Fruit fly (Drosophila melanogaster) whole organism, embryonic: ENCODE data around the gene CG4009.

Experiments used
- Antp ChIP-seq: fragments of 200-800 bp; sonication (Bioruptor generic); optimal IDR thresholded peaks from 3 replicates; lab custom pipeline; 2016; ENCODE audit warnings: missing biosample characterization, missing genetic modification characterization
- Atf6 ChIP-seq: fragments of 200-800 bp; sonication (Bioruptor generic); IDR thresholded peaks from 2 replicates; pipeline ENCODE4 v1.3.6; 2022; ENCODE audit warnings: missing biosample characterization, missing genetic modification characterization
- Bgb ChIP-seq: fragments of 200-800 bp; sonication (Bioruptor generic); IDR thresholded peaks from 2 replicates; pipeline ENCODE4 v1.3.6; 2022; ENCODE audit warnings: missing biosample characterization, missing genetic modification characterization; ENCODE audit not compliant: partially characterized antibody
- BtbVII ChIP-seq: fragments of 200-800 bp; sonication (Bioruptor generic); optimal IDR thresholded peaks from 3 replicates; lab custom pipeline; 2017; ENCODE audit warnings: missing biosample characterization, mild to moderate bottlenecking, missing genetic modification characterization
- CG10366 ChIP-seq: fragments of 200-800 bp; sonication (Bioruptor generic); IDR thresholded peaks from 2 replicates; pipeline ENCODE4 v1.3.6; 2022; ENCODE audit warnings: missing biosample characterization, missing genetic modification characterization
- CG10654 ChIP-seq: fragments of 200-800 bp; sonication (Bioruptor generic); optimal IDR thresholded peaks from 2 replicates; lab custom pipeline; 2016; ENCODE audit warnings: missing biosample characterization, missing genetic modification characterization
- CG11085 ChIP-seq: fragments of 200-800 bp; sonication (Bioruptor generic); IDR thresholded peaks from 2 replicates; pipeline ENCODE4 v1.3.6; 2022; ENCODE audit warnings: missing biosample characterization, missing genetic modification characterization
- CG11560 ChIP-seq: fragments of 200-800 bp; sonication (Bioruptor generic); IDR thresholded peaks from 3 replicates; pipeline ENCODE4 v1.3.6; 2022; ENCODE audit warnings: missing biosample characterization, missing genetic modification characterization
- CG12391 ChIP-seq: fragments of 200-800 bp; sonication (Bioruptor generic); optimal IDR thresholded peaks from 3 replicates; lab custom pipeline; 2018; ENCODE audit warnings: missing biosample characterization, mild to moderate bottlenecking, missing genetic modification characterization, moderate library complexity
- CG12942 ChIP-seq: fragments of 200-800 bp; sonication (Bioruptor generic); optimal IDR thresholded peaks from 3 replicates; lab custom pipeline; 2016; ENCODE audit warnings: missing biosample characterization, missing genetic modification characterization
- CG2116 ChIP-seq: fragments of 200-800 bp; sonication (Bioruptor generic); optimal IDR thresholded peaks from 3 replicates; lab custom pipeline; 2018; ENCODE audit warnings: missing biosample characterization, mild to moderate bottlenecking, missing genetic modification characterization
- CG32532 ChIP-seq: fragments of 200-800 bp; sonication (Bioruptor generic); IDR thresholded peaks from 2 replicates; pipeline ENCODE4 v1.3.6; 2022; ENCODE audit warnings: missing biosample characterization, missing genetic modification characterization
- CG3407 ChIP-seq: fragments of 200-800 bp; sonication (Bioruptor generic); optimal IDR thresholded peaks from 2 replicates; lab custom pipeline; 2018; ENCODE audit warnings: missing biosample characterization, mild to moderate bottlenecking, missing genetic modification characterization
- CG3726 ChIP-seq: fragments of 200-800 bp; sonication (Bioruptor generic); IDR thresholded peaks from 3 replicates; pipeline ENCODE4, ENCODE4 v1.3.6; 2022; ENCODE audit warnings: missing biosample characterization, missing genetic modification characterization
- CG4617 ChIP-seq: fragments of 200-800 bp; sonication (Bioruptor generic); optimal IDR thresholded peaks from 3 replicates; lab custom pipeline; 2016; ENCODE audit warnings: missing biosample characterization, missing genetic modification characterization, borderline replicate concordance
- CG4707 ChIP-seq: fragments of 200-800 bp; sonication (Bioruptor generic); optimal IDR thresholded peaks from 2 replicates; lab custom pipeline; 2018; ENCODE audit warnings: missing biosample characterization, mild to moderate bottlenecking, missing genetic modification characterization, moderate library complexity
- CG6254 ChIP-seq: fragments of 200-800 bp; sonication (Bioruptor generic); optimal IDR thresholded peaks from 3 replicates; lab custom pipeline; 2017; ENCODE audit warnings: mild to moderate bottlenecking, missing biosample characterization, missing genetic modification reagents, missing genetic modification characterization
- CG6854 ChIP-seq: fragments of 200-800 bp; sonication (Bioruptor generic); optimal IDR thresholded peaks from 3 replicates; lab custom pipeline; 2017; ENCODE audit warnings: missing biosample characterization, mild to moderate bottlenecking, missing genetic modification characterization
- CG7963 ChIP-seq: fragments of 200-800 bp; sonication (Bioruptor generic); IDR thresholded peaks from 3 replicates; pipeline ENCODE4 v1.3.6; 2022; ENCODE audit warnings: missing biosample characterization, missing genetic modification characterization; ENCODE audit not compliant: partially characterized antibody
- CTCF ChIP-seq: fragments of 200-800 bp; sonication (Bioruptor generic); optimal IDR thresholded peaks from 2 replicates; lab custom pipeline; 2017; ENCODE audit warnings: missing biosample characterization, mild to moderate bottlenecking, missing genetic modification characterization, moderate library complexity
- Doc3 ChIP-seq: fragments of 200-800 bp; sonication (Bioruptor generic); IDR thresholded peaks from 3 replicates; pipeline ENCODE4 v1.3.6; 2022; ENCODE audit warnings: missing biosample characterization, missing genetic modification characterization; ENCODE audit not compliant: partially characterized antibody
- Fer3 ChIP-seq: fragments of 200-800 bp; sonication (Bioruptor generic); optimal IDR thresholded peaks from 2 replicates; lab custom pipeline; 2018; ENCODE audit warnings: missing biosample characterization, mild to moderate bottlenecking, missing genetic modification characterization, moderate library complexity
- HLH3B ChIP-seq: fragments of 200-800 bp; sonication (Bioruptor generic); IDR thresholded peaks from 2 replicates; pipeline ENCODE4 v1.3.6; 2022; ENCODE audit warnings: missing biosample characterization, missing genetic modification characterization
- HLHmδ ChIP-seq: fragments of 200-800 bp; sonication (Bioruptor generic); optimal IDR thresholded peaks from 2 replicates; lab custom pipeline; 2018; ENCODE audit warnings: missing biosample characterization, mild to moderate bottlenecking, missing genetic modification characterization, moderate library complexity
- Hand ChIP-seq: fragments of 200-800 bp; sonication (Bioruptor generic); optimal IDR thresholded peaks from 2 replicates; lab custom pipeline; 2017; ENCODE audit warnings: mild to moderate bottlenecking, missing biosample characterization, missing genetic modification reagents, missing genetic modification characterization
- Med ChIP-seq: fragments of 200-800 bp; sonication (Bioruptor generic); peaks from one replicate; lab custom pipeline; 2016; ENCODE audit warnings: missing biosample characterization, missing genetic modification characterization, mild to moderate bottlenecking, inconsistent platforms, moderate library complexity
- Myb ChIP-seq: fragments of 200-800 bp; sonication (Bioruptor generic); optimal IDR thresholded peaks from 2 replicates; lab custom pipeline; 2016; ENCODE audit warnings: missing biosample characterization, missing genetic modification characterization
- Neu2 ChIP-seq: fragments of 200-800 bp; sonication (Bioruptor generic); optimal IDR thresholded peaks from 3 replicates; lab custom pipeline; 2016; ENCODE audit warnings: missing biosample characterization, missing genetic modification characterization, borderline replicate concordance
- NfI ChIP-seq: fragments of 200-800 bp; sonication (Bioruptor generic); optimal IDR thresholded peaks from 3 replicates; lab custom pipeline; 2018; ENCODE audit warnings: missing biosample characterization, mild to moderate bottlenecking, missing genetic modification characterization, moderate library complexity
- Pdp1 ChIP-seq, 2 experiments: fragments of 200-800 bp; sonication (Bioruptor generic); optimal IDR thresholded peaks; 3 replicates each; lab custom pipeline; 2016; ENCODE audit warnings: missing biosample characterization in 2 of 2, missing genetic modification characterization in 2 of 2, mild to moderate bottlenecking in 1 of 2, moderate library complexity in 1 of 2
- Rx ChIP-seq: fragments of 200-800 bp; sonication (Bioruptor generic); IDR thresholded peaks from 2 replicates; pipeline ENCODE4 v1.3.6; 2022; ENCODE audit warnings: missing biosample characterization, missing genetic modification characterization
- Stat92E ChIP-seq, 3 experiments: fragments of >200 bp in 2 of 3; fragments of 200-800 bp in 1 of 3; sonication (Bioruptor generic) in 1 of 3; optimal IDR thresholded peaks; 2 replicates each; lab custom pipeline; 2017 to 2019; ENCODE audit warnings: missing biosample characterization in 3 of 3, missing genetic modification characterization in 3 of 3, mild to moderate bottlenecking in 1 of 3, moderate library complexity in 1 of 3
- cas ChIP-seq: fragments of 200-800 bp; sonication (Bioruptor generic); IDR thresholded peaks from 2 replicates; pipeline ENCODE4 v1.3.6; 2022; ENCODE audit warnings: missing biosample characterization, missing genetic modification characterization
- gcm2 ChIP-seq: fragments of 200-800 bp; sonication (Bioruptor generic); optimal IDR thresholded peaks from 2 replicates; lab custom pipeline; 2016; ENCODE audit warnings: missing biosample characterization, missing genetic modification characterization
- grn ChIP-seq: fragments of 200-800 bp; sonication (Bioruptor generic); optimal IDR thresholded peaks from 3 replicates; lab custom pipeline; 2017; ENCODE audit warnings: missing biosample characterization, missing genetic modification characterization
- hth ChIP-seq: fragments of >200 bp; optimal IDR thresholded peaks from 2 replicates; lab custom pipeline; 2017; ENCODE audit warnings: inconsistent platforms
- mld ChIP-seq: fragments of 200-800 bp; sonication (Bioruptor generic); IDR thresholded peaks from 3 replicates; pipeline ENCODE4 v1.3.6; 2022; ENCODE audit warnings: missing biosample characterization, missing genetic modification characterization; ENCODE audit not compliant: partially characterized antibody
- oc ChIP-seq: fragments of 200-800 bp; sonication (Bioruptor generic); optimal IDR thresholded peaks from 2 replicates; lab custom pipeline; 2018; ENCODE audit warnings: missing biosample characterization, mild to moderate bottlenecking, missing genetic modification characterization, moderate library complexity
- odd ChIP-seq: fragments of 200-800 bp; sonication (Bioruptor generic); optimal IDR thresholded peaks from 2 replicates; lab custom pipeline; 2017; ENCODE audit warnings: missing biosample characterization, mild to moderate bottlenecking, missing genetic modification characterization
- run ChIP-seq: fragments of 200-800 bp; sonication (Bioruptor generic); optimal IDR thresholded peaks from 3 replicates; lab custom pipeline; 2018; ENCODE audit warnings: missing biosample characterization, mild to moderate bottlenecking, missing genetic modification characterization
- sd ChIP-seq: fragments of 200-800 bp; sonication (Bioruptor generic); optimal IDR thresholded peaks from 3 replicates; lab custom pipeline; 2018; ENCODE audit warnings: missing biosample characterization, mild to moderate bottlenecking, missing genetic modification characterization, moderate library complexity
- stc ChIP-seq: fragments of 200-800 bp; sonication (Bioruptor generic); IDR thresholded peaks from 2 replicates; pipeline ENCODE4 v1.3.6; 2022; ENCODE audit warnings: missing biosample characterization, missing genetic modification characterization
- tgo ChIP-seq: fragments of 200-800 bp; sonication (Bioruptor generic); IDR thresholded peaks from 3 replicates; pipeline ENCODE4 v1.3.6; 2022; ENCODE audit warnings: missing biosample characterization, missing genetic modification characterization
- tna ChIP-seq: fragments of 200-800 bp; sonication (Bioruptor generic); IDR thresholded peaks from 2 replicates; pipeline ENCODE4 v1.3.6; 2022; ENCODE audit warnings: missing biosample characterization, missing genetic modification characterization; ENCODE audit not compliant: partially characterized antibody
- tup ChIP-seq: fragments of 200-800 bp; sonication (Bioruptor generic); optimal IDR thresholded peaks from 2 replicates; lab custom pipeline; 2016; ENCODE audit warnings: missing biosample characterization, mild to moderate bottlenecking, missing genetic modification characterization, moderate library complexity
- tx ChIP-seq: fragments of 200-800 bp; sonication (Bioruptor generic); optimal IDR thresholded peaks from 2 replicates; lab custom pipeline; 2016; ENCODE audit warnings: missing biosample characterization, missing genetic modification characterization
- vnd ChIP-seq: fragments of 200-800 bp; sonication (Bioruptor generic); IDR thresholded peaks from 3 replicates; pipeline ENCODE4 v1.3.6; 2022; ENCODE audit warnings: missing biosample characterization, missing genetic modification characterization; ENCODE audit not compliant: partially characterized antibody
- yki ChIP-seq: fragments of >200 bp; optimal IDR thresholded peaks from 3 replicates; lab custom pipeline; 2018
- zen2 ChIP-seq: fragments of 200-800 bp; sonication (Bioruptor generic); IDR thresholded peaks from 3 replicates; pipeline ENCODE4 v1.3.6; 2022; ENCODE audit warnings: missing biosample characterization, missing genetic modification characterization; ENCODE audit not compliant: partially characterized antibody

Gene CG4009

dm6 chr3R:17065018-17065784 lies 29.4 kb upstream of the CG4009 start (continued):
- peak; percentile 87 for TF ChIP-seq CG10366 (GFP tag; lab: Robert Waterston, UW)
- no peak for TF ChIP-seq HLHmδ (GFP tag; lab: Kevin White, UChicago)
- TF ChIP-seq zen2 = no peak
- TF ChIP-seq CG2116 (GFP tag; lab: Kevin White, UChicago) = peak; percentile 66
- no peak for TF ChIP-seq mld (GFP tag; lab: Robert Waterston, UW)
- TF ChIP-seq CG12391 (tag; lab: Kevin White, UChicago) = peak; percentile 97
- peak; percentile 85 for TF ChIP-seq tx (GFP tag; lab: Kevin White, UChicago)
- TF ChIP-seq oc (tag; lab: Kevin White, UChicago) = peak; percentile 96
- TF ChIP-seq odd (GFP tag; lab: Kevin White, UChicago) = peak; percentile 87
- peak; percentile 72 for TF ChIP-seq CG4707
- no peak for TF ChIP-seq hth
- peak; percentile 87 for TF ChIP-seq Atf6 (GFP tag; lab: Robert Waterston, UW)
- no peak for TF ChIP-seq yki
- TF ChIP-seq Med = peak; percentile 98
- peak; percentile 45 for TF ChIP-seq CG11085 (GFP tag; lab: Robert Waterston, UW)
- TF ChIP-seq CG11560 = peak; percentile 66; the same call in 1 of the 3 replicates
- TF ChIP-seq CG3726 = peak; percentile 82
- peak; percentile 80 for TF ChIP-seq CG6254 (GFP tag; lab: Kevin White, UChicago)
- TF ChIP-seq Fer3 (tag; lab: Kevin White, UChicago) = peak; percentile 93
- TF ChIP-seq BtbVII (GFP tag; lab: Kevin White, UChicago) = peak; percentile 91
- TF ChIP-seq NfI = peak; percentile 93
- no peak for TF ChIP-seq vnd
- TF ChIP-seq tgo (GFP tag; lab: Robert Waterston, UW) = peak; percentile 91
- peak; percentile 27 for TF ChIP-seq grn (GFP tag; lab: Kevin White, UChicago)
- peak; percentile 43 for TF ChIP-seq tup (GFP tag; lab: Kevin White, UChicago)
- peak in 1 of 3 experiments; percentile 78 for TF ChIP-seq Stat92E (GFP tag; optimal IDR thresholded peaks at IDR 0.05; lab: Kevin White, UChicago)
- peak; percentile 93 for TF ChIP-seq stc (GFP tag; lab: Robert Waterston, UW)
- TF ChIP-seq CG6854 = peak; percentile 88
- peak; percentile 56; the same call in 1 of the 2 replicates for TF ChIP-seq Bgb (GFP tag; lab: Robert Waterston, UW)
- TF ChIP-seq gcm2 (GFP tag; lab: Kevin White, UChicago) = peak; percentile 86
- TF ChIP-seq tna (GFP tag; lab: Robert Waterston, UW) = no peak
- TF ChIP-seq Doc3 (GFP tag; lab: Robert Waterston, UW) = no peak
- peak; percentile 85 for TF ChIP-seq CG12942 (GFP tag; lab: Kevin White, UChicago)
- TF ChIP-seq Antp (GFP tag; lab: Kevin White, UChicago) = peak; percentile 87
- TF ChIP-seq CTCF (GFP tag; lab: Kevin White, UChicago) = peak; percentile 45
- TF ChIP-seq Neu2 = peak; percentile 56
- peak; percentile 93 for TF ChIP-seq Hand (GFP tag; lab: Kevin White, UChicago)
- peak; percentile 68 for TF ChIP-seq CG4617 (GFP tag; lab: Kevin White, UChicago)
- peak; percentile 89 for TF ChIP-seq CG10654 (GFP tag; lab: Kevin White, UChicago)
- TF ChIP-seq CG7963 (GFP tag; lab: Robert Waterston, UW) = no peak
- TF ChIP-seq cas (GFP tag; lab: Robert Waterston, UW) = peak; percentile 55; the same call in 1 of the 2 replicates
- TF ChIP-seq HLH3B = peak; percentile 89
- peak; percentile 76 for TF ChIP-seq Myb (GFP tag; lab: Kevin White, UChicago)
- TF ChIP-seq Pdp1 (GFP tag; optimal IDR thresholded peaks at IDR 0.05; lab: Kevin White, UChicago) = peak; percentile 83 to 92
- peak; percentile 93 for TF ChIP-seq run
- TF ChIP-seq CG3407 = peak; percentile 84
- peak; percentile 73 for TF ChIP-seq sd (tag; lab: Kevin White, UChicago)
- TF ChIP-seq Rx (GFP tag; lab: Robert Waterston, UW) = peak; percentile 82
- TF ChIP-seq CG32532 (GFP tag; lab: Robert Waterston, UW) = peak; percentile 87
